Worm (Caenorhabditis elegans) whole organism, L1 larva: ENCODE data around the gene del-2.

ENCODE experiments used
- fkh-10 ChIP-seq: sonication (generic microtip); optimal IDR thresholded peaks from 2 replicates; lab custom pipeline; 2017; ENCODE audit warnings: missing biosample characterization, missing genetic modification reagents, missing genetic modification characterization
- lir-3 ChIP-seq: sonication (generic microtip); optimal IDR thresholded peaks from 2 replicates; lab custom pipeline; 2016; ENCODE audit warnings: mild to moderate bottlenecking, missing genetic modification characterization, moderate library complexity, missing compliant biosample characterization; ENCODE audit not compliant: poor library complexity
- mep-1 ChIP-seq: fragments of 150-350 bp; optimal IDR thresholded peaks from 2 replicates; lab custom pipeline; 2014; ENCODE audit warnings: missing biosample characterization, missing genetic modification characterization
- nhr-237 ChIP-seq: fragments of 150-350 bp; optimal IDR thresholded peaks from 2 replicates; lab custom pipeline; 2014; ENCODE audit warnings: missing biosample characterization, missing genetic modification characterization
- pax-3 ChIP-seq: fragments of 200-800 bp; sonication (Bioruptor generic); optimal IDR thresholded peaks from 2 replicates; lab custom pipeline; 2018; ENCODE audit warnings: mild to moderate bottlenecking, missing genetic modification characterization, moderate library complexity, missing compliant biosample characterization
- pqm-1 ChIP-seq: sonication (generic microtip); optimal IDR thresholded peaks from 3 replicates; lab custom pipeline; 2017; ENCODE audit warnings: missing biosample characterization, missing genetic modification characterization
- sox-4 ChIP-seq: sonication (generic microtip); optimal IDR thresholded peaks from 2 replicates; lab custom pipeline; 2016; ENCODE audit warnings: missing genetic modification characterization, missing compliant biosample characterization
- unc-130 ChIP-seq: fragments of 150-350 bp; optimal IDR thresholded peaks from 2 replicates; lab custom pipeline; 2017; ENCODE audit warnings: missing biosample characterization, missing genetic modification characterization, inconsistent platforms
- unc-86 ChIP-seq: sonication (generic microtip); optimal IDR thresholded peaks from 2 replicates; lab custom pipeline; 2016; ENCODE audit warnings: missing genetic modification characterization, missing compliant biosample characterization

DNA sequence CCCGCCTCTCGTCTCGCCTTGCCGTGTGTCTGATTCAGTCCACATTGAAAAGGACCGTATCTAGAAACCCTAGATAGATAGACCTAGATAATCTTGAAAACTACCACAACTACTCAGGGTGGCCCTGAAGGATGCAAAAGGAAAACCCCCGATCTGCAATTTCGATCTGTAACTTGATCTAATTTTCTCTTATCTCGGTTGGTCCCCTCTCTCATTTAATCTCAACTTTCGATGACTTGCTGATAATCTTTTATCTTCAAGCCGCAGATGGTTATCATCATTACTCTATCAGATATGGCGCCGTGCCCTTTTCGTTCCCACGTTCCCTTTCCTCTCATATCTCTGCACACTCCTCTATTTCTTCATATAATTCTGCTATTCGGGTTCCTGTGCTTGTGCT lies 26.3 kb downstream of the del-2 start:
- no peak for TF ChIP-seq nhr-237
- TF ChIP-seq pqm-1 = no peak
- TF ChIP-seq fkh-10 (GFP tag; lab: Kevin White, UChicago) = no peak
- TF ChIP-seq lir-3 (tag; lab: Kevin White, UChicago) = no peak
- TF ChIP-seq unc-86 (tag; lab: Kevin White, UChicago) = no peak
- no peak for TF ChIP-seq mep-1
- no peak for TF ChIP-seq unc-130
- no peak for TF ChIP-seq sox-4 (tag; lab: Kevin White, UChicago)
- no peak for TF ChIP-seq pax-3 (tag; lab: Kevin White, UChicago)
